Fruit fly (Drosophila melanogaster) whole organism, prepupa: ENCODE data around the gene CG43246.
A peak's percentile ranks its signal among the peaks of the same experiment; 100 is the strongest.

Source experiments
- Blimp-1 ChIP-seq: fragments of 200-800 bp; sonication (Bioruptor generic); optimal IDR thresholded peaks from 3 replicates; lab custom pipeline; 2017; ENCODE audit warnings: missing biosample characterization, missing genetic modification characterization, mild to moderate bottlenecking, moderate library complexity, missing genetic modification reagents
- CG10631 ChIP-seq: fragments of 200-800 bp; sonication (Bioruptor generic); optimal IDR thresholded peaks from 2 replicates; lab custom pipeline; 2016; ENCODE audit warnings: missing biosample characterization, missing genetic modification characterization
- CG10669 ChIP-seq: fragments of 200-800 bp; sonication (Bioruptor generic); optimal IDR thresholded peaks from 3 replicates; lab custom pipeline; 2018; ENCODE audit warnings: missing biosample characterization, mild to moderate bottlenecking, missing genetic modification characterization, moderate library complexity
- CG11294 ChIP-seq: fragments of 200-800 bp; sonication (Bioruptor generic); IDR thresholded peaks from 2 replicates; pipeline ENCODE4 v1.3.6; 2022; ENCODE audit warnings: missing biosample characterization, missing genetic modification characterization
- CG11762 ChIP-seq: fragments of 200-800 bp; sonication (Bioruptor generic); optimal IDR thresholded peaks from 3 replicates; lab custom pipeline; 2016; ENCODE audit warnings: missing biosample characterization, missing genetic modification characterization; ENCODE audit not compliant: insufficient read depth
- CG1621 ChIP-seq: fragments of 200-800 bp; sonication (Bioruptor generic); optimal IDR thresholded peaks from 3 replicates; lab custom pipeline; 2018; ENCODE audit warnings: missing biosample characterization, mild to moderate bottlenecking, missing genetic modification characterization
- CG3032 ChIP-seq: fragments of 200-800 bp; optimal IDR thresholded peaks from 2 replicates; lab custom pipeline; 2019; ENCODE audit warnings: missing biosample characterization, mild to moderate bottlenecking, missing genetic modification characterization, moderate library complexity
- CG32006 ChIP-seq: fragments of 200-800 bp; sonication (Bioruptor generic); optimal IDR thresholded peaks from 3 replicates; lab custom pipeline; 2017; ENCODE audit warnings: missing biosample characterization, mild to moderate bottlenecking, missing genetic modification characterization
- CG34406 ChIP-seq: fragments of 200-800 bp; sonication (Bioruptor generic); optimal IDR thresholded peaks from 3 replicates; lab custom pipeline; 2016; ENCODE audit warnings: missing biosample characterization, missing genetic modification characterization
- CG3919 ChIP-seq: fragments of 200-800 bp; sonication (Bioruptor generic); optimal IDR thresholded peaks from 3 replicates; lab custom pipeline; 2016; ENCODE audit warnings: missing biosample characterization, missing genetic modification characterization
- CG4318 ChIP-seq: fragments of 200-800 bp; sonication (Bioruptor generic); optimal IDR thresholded peaks from 3 replicates; lab custom pipeline; 2017; ENCODE audit warnings: missing biosample characterization, mild to moderate bottlenecking, missing genetic modification characterization
- CG6276 ChIP-seq: fragments of 200-800 bp; sonication (Bioruptor generic); optimal IDR thresholded peaks from 2 replicates; lab custom pipeline; 2017; ENCODE audit warnings: missing biosample characterization, mild to moderate bottlenecking, missing genetic modification characterization
- CG6808 ChIP-seq: fragments of 200-800 bp; sonication (Bioruptor generic); optimal IDR thresholded peaks from 3 replicates; lab custom pipeline; 2017; ENCODE audit warnings: missing biosample characterization, missing genetic modification characterization, mild to moderate bottlenecking, moderate library complexity, missing genetic modification reagents
- CG6854 ChIP-seq: fragments of 200-800 bp; sonication (Bioruptor generic); optimal IDR thresholded peaks from 2 replicates; lab custom pipeline; 2017; ENCODE audit warnings: missing biosample characterization, mild to moderate bottlenecking, missing genetic modification characterization
- CG7368 ChIP-seq: fragments of 200-800 bp; sonication (Bioruptor generic); optimal IDR thresholded peaks from 3 replicates; lab custom pipeline; 2016; ENCODE audit warnings: missing biosample characterization, missing genetic modification characterization
- CG8119 ChIP-seq: fragments of 200-800 bp; sonication (Bioruptor generic); IDR thresholded peaks from 3 replicates; pipeline ENCODE4 v1.3.6; 2022; ENCODE audit warnings: missing biosample characterization, missing genetic modification characterization
- CG8319 ChIP-seq: fragments of 200-800 bp; sonication (Bioruptor generic); optimal IDR thresholded peaks from 3 replicates; lab custom pipeline; 2016; ENCODE audit warnings: missing biosample characterization, missing genetic modification characterization
- Eip78C ChIP-seq: fragments of 200-800 bp; sonication (Bioruptor generic); peaks from one replicate; lab custom pipeline; 2016; ENCODE audit warnings: missing biosample characterization, missing genetic modification characterization
- Eip93F ChIP-seq: fragments of 200-800 bp; sonication (Bioruptor generic); optimal IDR thresholded peaks from 2 replicates; lab custom pipeline; 2016; ENCODE audit warnings: missing biosample characterization, mild to moderate bottlenecking, missing genetic modification characterization
- Ets21C ChIP-seq: fragments of 200-800 bp; sonication (Bioruptor generic); optimal IDR thresholded peaks from 3 replicates; lab custom pipeline; 2016; ENCODE audit warnings: missing biosample characterization, missing genetic modification characterization
- Ets96B ChIP-seq: fragments of 200-800 bp; optimal IDR thresholded peaks from 2 replicates; lab custom pipeline; 2019; ENCODE audit warnings: missing biosample characterization, mild to moderate bottlenecking, missing genetic modification characterization, moderate library complexity
- Gug ChIP-seq: fragments of 200-800 bp; sonication (Bioruptor generic); IDR thresholded peaks from 2 replicates; pipeline ENCODE4 v1.3.6; 2022; ENCODE audit warnings: missing biosample characterization, missing genetic modification characterization
- Hr38 ChIP-seq: sonication (Bioruptor generic); optimal IDR thresholded peaks from 2 replicates; lab custom pipeline; 2016; ENCODE audit warnings: missing biosample characterization, missing genetic modification characterization
- Hr39 ChIP-seq: fragments of 200-800 bp; sonication (Bioruptor generic); optimal IDR thresholded peaks from 2 replicates; lab custom pipeline; 2016; ENCODE audit warnings: missing biosample characterization, missing genetic modification characterization
- Lpt ChIP-seq: fragments of 200-800 bp; sonication (Bioruptor generic); optimal IDR thresholded peaks from 3 replicates; lab custom pipeline; 2016; ENCODE audit warnings: missing biosample characterization, missing genetic modification characterization
- OdsH ChIP-seq: fragments of 200-800 bp; sonication (Bioruptor generic); optimal IDR thresholded peaks from 3 replicates; lab custom pipeline; 2016; ENCODE audit warnings: missing biosample characterization, missing genetic modification characterization
- Sox102F ChIP-seq: fragments of 200-800 bp; sonication (Bioruptor generic); optimal IDR thresholded peaks from 2 replicates; lab custom pipeline; 2016; ENCODE audit warnings: missing biosample characterization, mild to moderate bottlenecking, missing genetic modification characterization
- Sox14 ChIP-seq: fragments of 200-800 bp; sonication (Bioruptor generic); optimal IDR thresholded peaks from 3 replicates; lab custom pipeline; 2016; ENCODE audit warnings: missing biosample characterization, missing genetic modification characterization
- achi ChIP-seq: fragments of 200-800 bp; sonication (Bioruptor generic); optimal IDR thresholded peaks from 3 replicates; lab custom pipeline; 2016; ENCODE audit warnings: missing biosample characterization, missing genetic modification characterization
- dac ChIP-seq: fragments of 200-800 bp; sonication (Bioruptor generic); optimal IDR thresholded peaks from 2 replicates; lab custom pipeline; 2017; ENCODE audit warnings: missing biosample characterization, mild to moderate bottlenecking, missing genetic modification characterization
- dsx ChIP-seq: fragments of 200-800 bp; optimal IDR thresholded peaks from 3 replicates; lab custom pipeline; 2019; ENCODE audit warnings: missing biosample characterization, mild to moderate bottlenecking, missing genetic modification characterization, moderate library complexity; ENCODE audit not compliant: poor library complexity, severe bottlenecking
- eg ChIP-seq: fragments of 200-800 bp; sonication (Bioruptor generic); IDR thresholded peaks from 3 replicates; pipeline ENCODE4 v1.3.6; 2022; ENCODE audit warnings: missing biosample characterization, missing genetic modification characterization
- esn ChIP-seq: fragments of 200-800 bp; sonication (Bioruptor generic); optimal IDR thresholded peaks from 2 replicates; lab custom pipeline; 2016; ENCODE audit warnings: missing biosample characterization, mild to moderate bottlenecking, missing genetic modification characterization, moderate library complexity
- fd85E ChIP-seq: fragments of 200-800 bp; sonication (Bioruptor generic); optimal IDR thresholded peaks from 3 replicates; lab custom pipeline; 2016; ENCODE audit warnings: missing biosample characterization, missing genetic modification characterization
- fkh ChIP-seq: fragments of 200-800 bp; sonication (Bioruptor generic); optimal IDR thresholded peaks from 3 replicates; lab custom pipeline; 2017; ENCODE audit warnings: missing biosample characterization, mild to moderate bottlenecking, missing genetic modification characterization, moderate library complexity
- lz ChIP-seq: fragments of 200-800 bp; sonication (Bioruptor generic); optimal IDR thresholded peaks from 3 replicates; lab custom pipeline; 2016; ENCODE audit warnings: missing biosample characterization, missing genetic modification characterization
- net ChIP-seq: fragments of 200-800 bp; sonication (Bioruptor generic); optimal IDR thresholded peaks from 3 replicates; lab custom pipeline; 2016; ENCODE audit warnings: missing biosample characterization, missing genetic modification characterization
- pdm3 ChIP-seq: fragments of 200-800 bp; sonication (Bioruptor generic); optimal IDR thresholded peaks from 3 replicates; lab custom pipeline; 2016; ENCODE audit warnings: missing biosample characterization, missing genetic modification characterization
- salr ChIP-seq, 2 experiments: fragments of 200-800 bp; sonication (Bioruptor generic); optimal IDR thresholded peaks; 3 replicates each; lab custom pipeline; 2016 to 2018; ENCODE audit warnings: missing biosample characterization in 2 of 2, missing genetic modification characterization in 2 of 2, mild to moderate bottlenecking in 1 of 2
- ss ChIP-seq, 2 experiments: fragments of 200-800 bp; sonication (Bioruptor generic); optimal IDR thresholded peaks; 2 replicates in 1 of 2; 3 replicates in 1 of 2; lab custom pipeline; 2017 to 2018; ENCODE audit warnings: mild to moderate bottlenecking in 2 of 2, missing biosample characterization in 2 of 2, missing genetic modification characterization in 2 of 2, moderate library complexity in 1 of 2
- svp ChIP-seq: fragments of 200-800 bp; sonication (Bioruptor generic); peaks from one replicate; lab custom pipeline; 2016; ENCODE audit warnings: missing biosample characterization, missing genetic modification characterization
- topi ChIP-seq: fragments of 200-800 bp; sonication (Bioruptor generic); optimal IDR thresholded peaks from 3 replicates; lab custom pipeline; 2016; ENCODE audit warnings: missing biosample characterization, missing genetic modification characterization

Gene CG43246

DNA sequence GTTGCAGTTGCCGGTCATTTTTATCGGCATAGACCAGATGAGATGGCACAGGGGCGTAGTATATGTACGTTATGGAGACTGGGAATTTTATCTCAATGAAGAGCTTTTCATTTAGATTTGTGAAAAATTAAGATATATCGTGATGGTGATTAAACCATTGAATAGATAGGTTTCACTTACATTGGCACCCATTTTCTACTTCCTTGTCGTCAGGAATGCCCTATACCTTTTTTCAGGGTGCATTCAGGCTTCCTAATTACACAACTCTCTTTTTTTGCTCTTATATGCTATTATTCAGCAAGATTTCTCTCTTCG is 16.4 kb downstream of the CG43246 start (continued):
- peak; percentile 94 for TF ChIP-seq CG8119 (GFP tag; lab: Robert Waterston, UW)
- peak; percentile 94 for TF ChIP-seq pdm3 (GFP tag; lab: Kevin White, UChicago)
- TF ChIP-seq CG8319 (GFP tag; lab: Kevin White, UChicago), result peak; percentile 93
- TF ChIP-seq fd85E (GFP tag; lab: Kevin White, UChicago), result peak; percentile 80
- peak; percentile 98 for TF ChIP-seq CG3919 (GFP tag; lab: Kevin White, UChicago)
- TF ChIP-seq Gug (GFP tag; lab: Robert Waterston, UW), result peak; percentile 87
- peak; percentile 80 for TF ChIP-seq CG11294 (GFP tag; lab: Robert Waterston, UW)
- TF ChIP-seq Lpt (GFP tag; lab: Kevin White, UChicago), result peak; percentile 95
- TF ChIP-seq CG34406 (GFP tag; lab: Kevin White, UChicago), result peak; percentile 89
- peak; percentile 76 for TF ChIP-seq esn (GFP tag; lab: Kevin White, UChicago)
- peak; percentile 92 for TF ChIP-seq eg
- peak; percentile 91 for TF ChIP-seq CG6276 (GFP tag; lab: Kevin White, UChicago)
- peak; percentile 97 for TF ChIP-seq CG10669 (GFP tag; lab: Kevin White, UChicago)
- peak; percentile 95 for TF ChIP-seq Sox14 (GFP tag; lab: Kevin White, UChicago)
- TF ChIP-seq Ets96B (tag; lab: Kevin White, UChicago), result peak; percentile 98
- peak; percentile 92 to 96 for TF ChIP-seq salr (GFP tag; optimal IDR thresholded peaks at IDR 0.05; lab: Kevin White, UChicago)
- no peak for TF ChIP-seq CG6854
- TF ChIP-seq Blimp-1 (GFP tag; lab: Kevin White, UChicago), result peak; percentile 10
- peak; percentile 80 for TF ChIP-seq topi (GFP tag; lab: Kevin White, UChicago)
- peak; percentile 65 for TF ChIP-seq svp (GFP tag; lab: Kevin White, UChicago)
- peak; percentile 96 for TF ChIP-seq achi
- peak; percentile 93 for TF ChIP-seq CG11762 (GFP tag; lab: Kevin White, UChicago)
- TF ChIP-seq Sox102F (GFP tag; lab: Kevin White, UChicago), result peak; percentile 54
- peak; percentile 98 for TF ChIP-seq CG1621 (tag; lab: Kevin White, UChicago)
- TF ChIP-seq lz (GFP tag; lab: Kevin White, UChicago), result peak; percentile 76
- peak; percentile 99 for TF ChIP-seq Eip78C
- peak; percentile 94 for TF ChIP-seq CG3032
- peak; percentile 93 for TF ChIP-seq CG7368
- TF ChIP-seq dsx, result peak; percentile 97

DNA sequence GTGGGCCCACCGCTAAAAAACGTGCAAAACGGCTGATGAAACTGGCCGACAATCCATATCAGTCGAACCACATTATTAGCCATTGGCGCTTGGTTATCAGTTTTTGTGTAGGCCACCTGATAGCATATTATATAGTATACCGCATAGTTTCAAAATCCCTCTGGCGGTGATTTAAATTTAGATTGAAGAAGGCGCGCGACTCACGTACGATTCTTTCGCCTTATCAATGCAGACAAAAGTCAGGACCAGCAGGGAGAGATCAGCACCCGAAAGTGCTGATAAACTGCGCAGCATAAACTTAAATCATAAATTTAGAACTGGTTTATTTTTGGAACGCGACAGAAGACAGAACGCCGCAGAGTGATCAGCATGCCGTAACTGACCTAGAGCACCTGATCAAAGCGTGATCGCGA is 17.5 kb downstream of the CG43246 start:
- no peak for TF ChIP-seq Sox14 (GFP tag; lab: Kevin White, UChicago)
- no peak for TF ChIP-seq Eip93F
- no peak for TF ChIP-seq net (GFP tag; lab: Kevin White, UChicago)
- TF ChIP-seq Hr39 (GFP tag; lab: Kevin White, UChicago), result no peak
- TF ChIP-seq Eip78C, result peak; percentile 53
- TF ChIP-seq Hr38, result no peak
- TF ChIP-seq CG7368, result no peak
- no peak for TF ChIP-seq CG10669 (GFP tag; lab: Kevin White, UChicago)

DNA sequence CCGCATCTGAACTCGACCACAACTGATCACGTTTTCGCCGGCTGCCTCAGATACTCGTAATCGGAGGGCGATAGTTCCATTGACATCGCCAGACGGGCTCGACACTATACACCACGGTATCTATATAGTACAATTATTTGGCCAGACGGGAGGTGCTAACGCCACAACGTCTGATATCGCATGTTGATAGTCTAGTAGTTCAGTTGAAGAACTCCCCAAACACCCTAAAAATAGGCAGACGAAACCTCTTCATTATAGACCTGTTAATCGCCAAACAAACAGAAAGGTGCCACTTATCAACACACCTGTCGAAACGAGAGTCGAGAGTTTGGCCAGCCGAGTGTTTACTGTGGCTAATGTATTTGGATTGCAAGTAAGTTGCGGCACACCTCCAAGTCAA is 18.6 kb downstream of the CG43246 start:
- no peak for TF ChIP-seq fd85E (GFP tag; lab: Kevin White, UChicago)
- TF ChIP-seq OdsH (GFP tag; lab: Kevin White, UChicago), result no peak
- peak; percentile 3 for TF ChIP-seq CG32006 (GFP tag; lab: Kevin White, UChicago)
- TF ChIP-seq Eip93F, result no peak
- no peak for TF ChIP-seq Lpt (GFP tag; lab: Kevin White, UChicago)
- no peak for TF ChIP-seq CG3919 (GFP tag; lab: Kevin White, UChicago)
- TF ChIP-seq Eip78C, result peak; percentile 35
- peak; percentile 95 for TF ChIP-seq fkh
- no peak for TF ChIP-seq CG11762 (GFP tag; lab: Kevin White, UChicago)
- no peak for TF ChIP-seq CG10631 (GFP tag; lab: Kevin White, UChicago)
- no peak for TF ChIP-seq CG4318 (GFP tag; lab: Kevin White, UChicago)
- TF ChIP-seq CG6808 (GFP tag; lab: Kevin White, UChicago), result peak; percentile 20
- TF ChIP-seq dsx, result peak; percentile 26
- TF ChIP-seq ss (GFP tag; optimal IDR thresholded peaks at IDR 0.05; lab: Kevin White, UChicago), result peak in 1 of 2 experiments; percentile 16
- TF ChIP-seq lz (GFP tag; lab: Kevin White, UChicago), result no peak
- TF ChIP-seq salr (GFP tag; optimal IDR thresholded peaks at IDR 0.05; lab: Kevin White, UChicago), result no peak
- TF ChIP-seq CG6854, result no peak
- TF ChIP-seq svp (GFP tag; lab: Kevin White, UChicago), result peak; percentile 37
- no peak for TF ChIP-seq Ets21C (GFP tag; lab: Kevin White, UChicago)
- TF ChIP-seq dac (GFP tag; lab: Kevin White, UChicago), result no peak
- no peak for TF ChIP-seq CG8319 (GFP tag; lab: Kevin White, UChicago)
- TF ChIP-seq, all 60 proteins: peak for 7
